Worm (Caenorhabditis elegans) whole organism, L2 larva: Measurements from ENCODE around the gene str-10.

Experiments
- ZK546.5 ChIP-seq: sonication (generic microtip); optimal IDR thresholded peaks from 2 replicates; lab custom pipeline; 2017; ENCODE audit warnings: missing biosample characterization, missing genetic modification characterization
- dmd-4 ChIP-seq: sonication (generic microtip); optimal IDR thresholded peaks from 2 replicates; lab custom pipeline; 2017; ENCODE audit warnings: missing biosample characterization, missing genetic modification characterization
- fos-1 ChIP-seq: fragments of 150-350 bp; optimal IDR thresholded peaks from 2 replicates; lab custom pipeline; 2014; ENCODE audit warnings: missing biosample characterization, missing genetic modification characterization
- mdl-1 ChIP-seq, 2 experiments: fragments of 150-350 bp in 1 of 2; sonication (generic microtip) in 1 of 2; optimal IDR thresholded peaks; 2 replicates each; lab custom pipeline; 2017; ENCODE audit warnings: missing biosample characterization in 2 of 2, missing genetic modification characterization in 2 of 2
- nhr-11 ChIP-seq: fragments of 150-350 bp; optimal IDR thresholded peaks from 2 replicates; lab custom pipeline; 2014; ENCODE audit warnings: missing biosample characterization, missing genetic modification characterization
- nhr-6 ChIP-seq: fragments of 150-350 bp; optimal IDR thresholded peaks from 2 replicates; lab custom pipeline; 2014; ENCODE audit warnings: missing biosample characterization, missing genetic modification characterization
- skn-1 ChIP-seq: sonication (generic microtip); optimal IDR thresholded peaks from 2 replicates; lab custom pipeline; 2017; ENCODE audit warnings: missing biosample characterization, missing genetic modification characterization
- snpc-4 ChIP-seq: fragments of 150-350 bp; optimal IDR thresholded peaks from 2 replicates; lab custom pipeline; 2014; ENCODE audit warnings: missing biosample characterization, missing genetic modification characterization
- unc-55 ChIP-seq: fragments of 150-350 bp; sonication (generic microtip); optimal IDR thresholded peaks from 3 replicates; lab custom pipeline; 2014; ENCODE audit warnings: missing biosample characterization, missing genetic modification reagents, missing genetic modification characterization
- unc-62 ChIP-seq: fragments of 150-350 bp; optimal IDR thresholded peaks from 2 replicates; lab custom pipeline; 2014; ENCODE audit warnings: missing biosample characterization, missing genetic modification reagents, missing genetic modification characterization
- ztf-1 ChIP-seq: fragments of 200-800 bp; sonication (Bioruptor generic); conservative IDR thresholded peaks from 2 replicates; pipeline ENCODE4 v1.3.6; 2022; ENCODE audit warnings: missing genetic modification characterization, missing compliant biosample characterization
- ztf-4 ChIP-seq: fragments of 150-350 bp; optimal IDR thresholded peaks from 2 replicates; lab custom pipeline; 2014; ENCODE audit warnings: missing biosample characterization, missing genetic modification characterization

DNA sequence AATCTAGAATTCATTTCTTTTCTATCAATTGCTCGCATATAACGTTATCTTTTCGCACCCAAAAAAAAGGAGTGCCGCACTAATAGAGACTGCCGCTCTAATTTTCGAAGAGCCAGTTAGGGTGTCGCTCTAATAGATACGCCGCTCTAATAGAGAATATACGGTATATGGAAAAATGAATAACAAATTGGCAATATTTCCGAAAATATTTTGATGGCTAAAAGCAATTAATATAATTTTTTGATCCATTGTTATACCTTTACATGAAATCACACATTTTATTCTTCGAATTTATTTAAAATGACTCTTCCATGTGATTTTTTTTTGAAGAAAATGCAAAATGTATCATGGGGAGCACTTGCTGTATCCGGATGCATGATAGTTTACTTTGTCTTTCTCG is 4.6 kb upstream of the str-10 start, which contains the start of gene K03A11.4:
- no peak for TF ChIP-seq unc-55
- TF ChIP-seq unc-62 (GFP tag; lab: Kevin White, UChicago): no peak
- no peak for TF ChIP-seq fos-1 (tag; lab: Kevin White, UChicago)
- TF ChIP-seq skn-1: no peak
- no peak for TF ChIP-seq nhr-6 (tag; lab: Kevin White, UChicago)
- no peak for TF ChIP-seq ztf-4
- TF ChIP-seq nhr-11 (tag; lab: Kevin White, UChicago): no peak
- TF ChIP-seq ZK546.5 (tag; lab: Kevin White, UChicago): no peak
- no peak for TF ChIP-seq ztf-1 (GFP tag; lab: Robert Waterston, UW)
- no peak for TF ChIP-seq mdl-1 (tag; optimal IDR thresholded peaks at IDR 0.05; lab: Kevin White, UChicago)
- TF ChIP-seq snpc-4 (tag; lab: Kevin White, UChicago): no peak
- no peak for TF ChIP-seq dmd-4 (tag; lab: Kevin White, UChicago)
